Worm (Caenorhabditis elegans) whole organism, young adult: Measurements from ENCODE around the gene ipla-6.

ENCODE experiments used
- B0019.2 ChIP-seq: fragments of 200-800 bp; sonication (Bioruptor generic); conservative IDR thresholded peaks from 2 replicates; pipeline ENCODE4 v1.3.6; 2022; ENCODE audit warnings: missing genetic modification reagents, missing genetic modification characterization, missing compliant biosample characterization
- B0035.1 ChIP-seq: sonication (generic microtip); optimal IDR thresholded peaks from 2 replicates; lab custom pipeline; 2016; ENCODE audit warnings: missing genetic modification characterization, mild to moderate bottlenecking, missing compliant biosample characterization, missing genotype, missing genetic modification reagents
- B0261.1 ChIP-seq: sonication (generic microtip); optimal IDR thresholded peaks from 2 replicates; lab custom pipeline; 2016; ENCODE audit warnings: mild to moderate bottlenecking, missing genetic modification characterization, moderate library complexity, missing compliant biosample characterization
- B0336.3 ChIP-seq: fragments of 200-800 bp; sonication (Bioruptor generic); IDR thresholded peaks from 2 replicates; pipeline ENCODE4 v1.3.6; 2022; ENCODE audit warnings: missing genetic modification characterization, missing compliant biosample characterization
- C06A6.2 ChIP-seq: fragments of 200-800 bp; sonication (Bioruptor generic); conservative IDR thresholded peaks from 2 replicates; pipeline ENCODE4 v1.3.6; 2022; ENCODE audit warnings: missing genetic modification characterization, missing compliant biosample characterization
- F39B2.1 ChIP-seq: fragments of 200-800 bp; sonication (Bioruptor generic); IDR thresholded peaks from 2 replicates; pipeline ENCODE4 v1.3.6; 2022; ENCODE audit warnings: missing genetic modification reagents, missing genetic modification characterization, missing compliant biosample characterization
- T07F8.4 ChIP-seq: sonication (generic microtip); optimal IDR thresholded peaks from 2 replicates; lab custom pipeline; 2016; ENCODE audit warnings: mild to moderate bottlenecking, missing genetic modification characterization, moderate library complexity, missing compliant biosample characterization
- T26A5.8 ChIP-seq: sonication (generic microtip); optimal IDR thresholded peaks from 2 replicates; lab custom pipeline; 2016; ENCODE audit warnings: missing genetic modification characterization, missing compliant biosample characterization
- Y53F4B.3 ChIP-seq: fragments of 200-800 bp; sonication (Bioruptor generic); IDR thresholded peaks from 2 replicates; pipeline ENCODE4 v1.3.6; 2022; ENCODE audit warnings: missing genetic modification reagents, missing genetic modification characterization, missing compliant biosample characterization
- Y95B8A.8 ChIP-seq: fragments of 200-800 bp; sonication (Bioruptor generic); IDR thresholded peaks from 2 replicates; pipeline ENCODE4 v1.3.6; 2022; ENCODE audit warnings: missing genetic modification reagents, missing genetic modification characterization, missing compliant biosample characterization
- ZK185.1 ChIP-seq: sonication (generic microtip); optimal IDR thresholded peaks from 2 replicates; lab custom pipeline; 2016; ENCODE audit warnings: mild to moderate bottlenecking, missing genetic modification characterization, missing compliant biosample characterization; ENCODE audit not compliant: poor library complexity, severe bottlenecking
- aptf-2 ChIP-seq: fragments of 200-800 bp; sonication (Bioruptor generic); conservative IDR thresholded peaks from 2 replicates; pipeline ENCODE4 v1.3.6; 2022; ENCODE audit warnings: missing genetic modification reagents, missing genetic modification characterization, missing compliant biosample characterization
- attf-3 ChIP-seq: fragments of 200-800 bp; sonication (Bioruptor generic); conservative IDR thresholded peaks from 2 replicates; pipeline ENCODE4 v1.3.6; 2022; ENCODE audit warnings: missing genetic modification reagents, missing genetic modification characterization, missing compliant biosample characterization
- attf-6 ChIP-seq: fragments of 200-800 bp; sonication (Bioruptor generic); IDR thresholded peaks from 2 replicates; pipeline ENCODE4 v1.3.6; 2022; ENCODE audit warnings: missing genetic modification reagents, missing genetic modification characterization, missing compliant biosample characterization
- bed-2 ChIP-seq: fragments of 200-800 bp; sonication (Bioruptor generic); IDR thresholded peaks from 2 replicates; pipeline ENCODE4 v1.3.6; 2022; ENCODE audit warnings: missing genetic modification reagents, missing genetic modification characterization, missing compliant biosample characterization
- ccch-3 ChIP-seq: fragments of 200-800 bp; sonication (Bioruptor generic); optimal IDR thresholded peaks from 2 replicates; lab custom pipeline; 2018; ENCODE audit warnings: mild to moderate bottlenecking, missing genetic modification characterization, missing compliant biosample characterization
- ceh-58 ChIP-seq: fragments of 200-800 bp; sonication (Bioruptor generic); IDR thresholded peaks from 2 replicates; pipeline ENCODE4 v1.3.6; 2022; ENCODE audit warnings: missing genetic modification characterization, missing compliant biosample characterization
- die-1 ChIP-seq: sonication (generic microtip); optimal IDR thresholded peaks from 2 replicates; lab custom pipeline; 2016; ENCODE audit warnings: missing genotype, mild to moderate bottlenecking, missing genetic modification characterization, missing compliant biosample characterization
- efl-1 ChIP-seq: fragments of 150-350 bp; optimal IDR thresholded peaks from 2 replicates; lab custom pipeline; 2014; ENCODE audit warnings: missing biosample characterization, missing genetic modification reagents, missing genetic modification characterization
- ekl-4 ChIP-seq: fragments of 200-800 bp; sonication (Bioruptor generic); IDR thresholded peaks from 2 replicates; pipeline ENCODE4 v1.3.6; 2022; ENCODE audit warnings: missing genetic modification reagents, missing genetic modification characterization, missing compliant biosample characterization
- fkh-3 ChIP-seq: sonication (generic microtip); optimal IDR thresholded peaks from 2 replicates; lab custom pipeline; 2016; ENCODE audit warnings: mild to moderate bottlenecking, missing genetic modification characterization, missing compliant biosample characterization
- gei-17 ChIP-seq: fragments of 200-800 bp; sonication (Bioruptor generic); optimal IDR thresholded peaks from 2 replicates; lab custom pipeline; 2018; ENCODE audit warnings: mild to moderate bottlenecking, missing genetic modification characterization, missing compliant biosample characterization
- hlh-12 ChIP-seq: sonication (generic microtip); optimal IDR thresholded peaks from 2 replicates; lab custom pipeline; 2016; ENCODE audit warnings: missing genetic modification characterization, missing compliant biosample characterization
- hmg-1.2 ChIP-seq: fragments of 200-800 bp; sonication (Bioruptor generic); IDR thresholded peaks from 2 replicates; pipeline ENCODE4 v1.3.6; 2022; ENCODE audit warnings: missing genetic modification reagents, missing genetic modification characterization, missing compliant biosample characterization
- hmg-20 ChIP-seq: fragments of 200-800 bp; sonication (Bioruptor generic); IDR thresholded peaks from 2 replicates; pipeline ENCODE4 v1.3.6; 2022; ENCODE audit warnings: missing genetic modification reagents, missing genetic modification characterization, missing compliant biosample characterization
- let-607 ChIP-seq, 2 experiments: fragments of 200-800 bp in 1 of 2; sonication (Bioruptor generic) in 1 of 2; sonication (generic microtip) in 1 of 2; optimal IDR thresholded peaks; 2 replicates each; lab custom pipeline; 2016 to 2018; ENCODE audit warnings: mild to moderate bottlenecking in 2 of 2, missing compliant biosample characterization in 2 of 2, missing genetic modification characterization in 2 of 2, moderate library complexity in 2 of 2, missing genotype in 1 of 2
- lin-35 ChIP-seq, 3 experiments: fragments of 150-350 bp in 2 of 3; sonication (generic microtip) in 1 of 3; optimal IDR thresholded peaks; 2 replicates each; lab custom pipeline; 2014 to 2018; ENCODE audit warnings: missing biosample characterization in 3 of 3, missing genetic modification characterization in 3 of 3, missing genetic modification reagents in 3 of 3
- lir-1 ChIP-seq: fragments of 200-800 bp; sonication (Bioruptor generic); conservative IDR thresholded peaks from 2 replicates; pipeline ENCODE4 v1.3.6; 2022; ENCODE audit warnings: missing genetic modification reagents, missing genetic modification characterization, missing compliant biosample characterization
- lsl-1 ChIP-seq: fragments of 200-800 bp; sonication (Bioruptor generic); optimal IDR thresholded peaks from 2 replicates; lab custom pipeline; 2018; ENCODE audit warnings: mild to moderate bottlenecking, missing genetic modification characterization, moderate library complexity, missing compliant biosample characterization
- madf-3 ChIP-seq: fragments of 200-800 bp; sonication (Bioruptor generic); IDR thresholded peaks from 2 replicates; pipeline ENCODE4 v1.3.6; 2022; ENCODE audit warnings: missing genetic modification reagents, missing genetic modification characterization, missing compliant biosample characterization
- mes-4 ChIP-seq: sonication (generic microtip); optimal IDR thresholded peaks from 2 replicates; lab custom pipeline; 2016; ENCODE audit warnings: missing genotype, missing genetic modification characterization, missing compliant biosample characterization
- mxl-1 ChIP-seq: sonication (generic microtip); optimal IDR thresholded peaks from 2 replicates; lab custom pipeline; 2016; ENCODE audit warnings: missing genetic modification characterization, missing compliant biosample characterization
- nfya-1 ChIP-seq: sonication (generic microtip); optimal IDR thresholded peaks from 2 replicates; lab custom pipeline; 2017; ENCODE audit warnings: antibody characterized with exemption, missing compliant biosample characterization, missing genetic modification characterization, borderline replicate concordance; ENCODE audit not compliant: insufficient read depth
- nhr-120 ChIP-seq: fragments of 200-800 bp; sonication (Bioruptor generic); IDR thresholded peaks from 2 replicates; pipeline ENCODE4 v1.3.6; 2022; ENCODE audit warnings: missing genetic modification characterization, missing compliant biosample characterization
- nhr-179 ChIP-seq: sonication (generic microtip); optimal IDR thresholded peaks from 2 replicates; lab custom pipeline; 2016; ENCODE audit warnings: mild to moderate bottlenecking, missing genetic modification characterization, missing compliant biosample characterization
- nhr-80 ChIP-seq: sonication (generic microtip); optimal IDR thresholded peaks from 2 replicates; lab custom pipeline; 2016; ENCODE audit warnings: missing genetic modification characterization, missing compliant biosample characterization
- nhr-90 ChIP-seq: sonication (generic microtip); optimal IDR thresholded peaks from 2 replicates; lab custom pipeline; 2016; ENCODE audit warnings: missing genotype, mild to moderate bottlenecking, missing genetic modification characterization, missing compliant biosample characterization
- rpc-1 ChIP-seq, 2 experiments: fragments of 150-350 bp in 1 of 2; sonication (generic microtip) in 1 of 2; optimal IDR thresholded peaks; 2 replicates each; lab custom pipeline; 2014 to 2018; ENCODE audit warnings: missing biosample characterization in 1 of 2, missing genetic modification characterization in 1 of 2, missing genetic modification reagents in 1 of 2, missing genotype in 1 of 2
- sdz-38 ChIP-seq: sonication (generic microtip); optimal IDR thresholded peaks from 2 replicates; lab custom pipeline; 2016; ENCODE audit warnings: missing genotype, missing genetic modification characterization, missing compliant biosample characterization
- snpc-4 ChIP-seq, 5 experiments: fragments of 150-350 bp in 1 of 5; sonication (generic microtip) in 4 of 5; optimal IDR thresholded peaks; 2 replicates each; lab custom pipeline; 2014 to 2018; ENCODE audit warnings: missing genetic modification characterization in 5 of 5, missing biosample characterization in 3 of 5, antibody characterized with exemption in 2 of 5, mild to moderate bottlenecking in 2 of 5, missing compliant biosample characterization in 2 of 5, missing genotype in 2 of 5, moderate library complexity in 2 of 5, missing genetic modification reagents in 1 of 5
- sptf-2 ChIP-seq: fragments of 200-800 bp; sonication (Bioruptor generic); optimal IDR thresholded peaks from 2 replicates; lab custom pipeline; 2018; ENCODE audit warnings: mild to moderate bottlenecking, missing genetic modification characterization, missing compliant biosample characterization
- tbp1 ChIP-seq: fragments of 200-800 bp; sonication (Bioruptor generic); optimal IDR thresholded peaks from 2 replicates; lab custom pipeline; 2018; ENCODE audit warnings: mild to moderate bottlenecking, missing genetic modification characterization, missing compliant biosample characterization
- tlf-1 ChIP-seq: fragments of 200-800 bp; sonication (Bioruptor generic); optimal IDR thresholded peaks from 2 replicates; lab custom pipeline; 2018; ENCODE audit warnings: mild to moderate bottlenecking, missing genetic modification characterization, missing compliant biosample characterization
- unc-130 ChIP-seq: sonication (generic microtip); optimal IDR thresholded peaks from 2 replicates; lab custom pipeline; 2016; ENCODE audit warnings: missing genetic modification reagents, missing genetic modification characterization, missing compliant biosample characterization
- zfh-2 ChIP-seq: fragments of 200-800 bp; sonication (Bioruptor generic); conservative IDR thresholded peaks from 2 replicates; pipeline ENCODE4 v1.3.6; 2022; ENCODE audit warnings: missing genetic modification reagents, missing genetic modification characterization, missing compliant biosample characterization
- ztf-18 ChIP-seq: sonication (generic microtip); optimal IDR thresholded peaks from 2 replicates; lab custom pipeline; 2016; ENCODE audit warnings: missing genotype, mild to moderate bottlenecking, missing genetic modification characterization, missing compliant biosample characterization
- ztf-26 ChIP-seq: sonication (generic microtip); optimal IDR thresholded peaks from 2 replicates; lab custom pipeline; 2017; ENCODE audit warnings: missing genetic modification characterization, missing compliant biosample characterization
- ztf-28 ChIP-seq: fragments of 200-800 bp; sonication (Bioruptor generic); IDR thresholded peaks from 2 replicates; pipeline ENCODE4 v1.3.6; 2022; ENCODE audit warnings: missing genetic modification reagents, missing genetic modification characterization, missing compliant biosample characterization

The ipla-6 gene

DNA sequence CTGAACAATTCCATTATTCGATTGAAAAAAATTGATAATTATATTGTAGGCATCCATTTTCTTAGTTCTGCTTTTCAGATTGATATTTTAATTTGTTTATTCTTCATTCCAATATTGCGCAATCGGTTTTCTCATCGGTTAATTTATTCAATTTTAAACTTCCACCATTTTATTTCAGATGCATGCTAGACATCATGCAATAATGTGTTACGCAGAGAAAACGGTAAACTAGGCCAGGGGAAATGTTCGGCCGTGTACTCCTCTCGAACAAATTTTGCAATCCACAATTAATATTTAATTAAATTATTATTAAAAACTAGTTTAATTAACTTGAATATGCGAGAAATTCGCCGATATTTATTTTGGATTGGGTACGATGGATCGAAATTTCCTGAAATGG lies 15.8 kb upstream of the ipla-6 start, which contains the start of gene Y73B6BL.29 (continued):
- TF ChIP-seq ceh-58 (GFP tag; lab: Robert Waterston, UW): no peak
- peak; percentile 58; the same call in 1 of the 2 replicates for TF ChIP-seq F39B2.1 (GFP tag; lab: Robert Waterston, UW)
- TF ChIP-seq attf-6 (GFP tag; lab: Robert Waterston, UW): peak; percentile 65
- peak; percentile 92 for TF ChIP-seq hmg-1.2 (GFP tag; lab: Robert Waterston, UW)
- no peak for TF ChIP-seq fkh-3 (tag; lab: Kevin White, UChicago)
- TF ChIP-seq snpc-4 (GFP tag; optimal IDR thresholded peaks at IDR 0.05; lab: Kevin White, UChicago): peak; percentile 74
- peak; percentile 54 to 87 (median 78) for TF ChIP-seq snpc-4 (tag; optimal IDR thresholded peaks at IDR 0.05; lab: Kevin White, UChicago)
- peak; percentile 53 for TF ChIP-seq attf-3
- peak; percentile 58 for TF ChIP-seq ccch-3
- TF ChIP-seq ekl-4 (GFP tag; lab: Robert Waterston, UW): peak; percentile 85
- no peak for TF ChIP-seq Y53F4B.3 (GFP tag; lab: Robert Waterston, UW)
- peak; percentile 7 for TF ChIP-seq gei-17 (GFP tag; lab: Kevin White, UChicago)
- no peak for TF ChIP-seq mes-4 (tag; lab: Kevin White, UChicago)
- no peak for TF ChIP-seq nhr-80 (tag; lab: Kevin White, UChicago)
- TF ChIP-seq unc-130 (GFP tag; lab: Kevin White, UChicago): peak; percentile 95
- no peak for TF ChIP-seq zfh-2 (GFP tag; lab: Robert Waterston, UW)
- TF ChIP-seq nhr-120: no peak
- peak in 2 of 3 experiments; percentile 69 to 95 for TF ChIP-seq lin-35 (GFP tag; optimal IDR thresholded peaks at IDR 0.05; lab: Kevin White, UChicago)
- TF ChIP-seq lsl-1 (GFP tag; lab: Kevin White, UChicago): peak; percentile 55
- no peak for TF ChIP-seq mxl-1
- TF ChIP-seq nhr-179 (tag; lab: Kevin White, UChicago): no peak
- TF ChIP-seq C06A6.2 (GFP tag; lab: Robert Waterston, UW): no peak
- TF ChIP-seq let-607 (tag; optimal IDR thresholded peaks at IDR 0.05; lab: Kevin White, UChicago): peak; percentile 23 to 80
- TF ChIP-seq Y95B8A.8 (GFP tag; lab: Robert Waterston, UW): no peak
- TF ChIP-seq hlh-12 (tag; lab: Kevin White, UChicago): no peak
- TF ChIP-seq madf-3 (GFP tag; lab: Robert Waterston, UW): peak; percentile 82
- peak; percentile 74 for TF ChIP-seq efl-1 (GFP tag; lab: Kevin White, UChicago)
- TF ChIP-seq B0019.2: 0 out of 2 replicates have a peak, but pooled peaks have one; percentile 26
- peak; percentile 70 for TF ChIP-seq tbp1 (GFP tag; lab: Kevin White, UChicago)
- no peak for TF ChIP-seq T26A5.8 (tag; lab: Kevin White, UChicago)
- TF ChIP-seq hmg-20 (GFP tag; lab: Robert Waterston, UW): peak; percentile 80
- no peak for TF ChIP-seq sdz-38 (tag; lab: Kevin White, UChicago)
- TF ChIP-seq B0035.1 (tag; lab: Kevin White, UChicago): peak; percentile 78
- peak; percentile 88 for TF ChIP-seq bed-2 (GFP tag; lab: Robert Waterston, UW)
- TF ChIP-seq ZK185.1 (tag; lab: Kevin White, UChicago): peak; percentile 97
- no peak for TF ChIP-seq sptf-2 (GFP tag; lab: Kevin White, UChicago)
- no peak for TF ChIP-seq rpc-1 (optimal IDR thresholded peaks at IDR 0.05; lab: Kevin White, UChicago)
- no peak for TF ChIP-seq rpc-1 (tag; optimal IDR thresholded peaks at IDR 0.05; lab: Kevin White, UChicago)
- TF ChIP-seq lir-1 (GFP tag; lab: Robert Waterston, UW): peak; percentile 90
- 0 out of 2 replicates have a peak, but pooled peaks have one; percentile 71 for TF ChIP-seq ztf-28 (GFP tag; lab: Robert Waterston, UW)
- TF ChIP-seq nfya-1: no peak
- no peak for TF ChIP-seq T07F8.4 (tag; lab: Kevin White, UChicago)
- TF ChIP-seq aptf-2: peak; percentile 72
- 0 out of 2 replicates have a peak, but pooled peaks have one; percentile 35 for TF ChIP-seq B0336.3
- no peak for TF ChIP-seq die-1
- peak; percentile 12 for TF ChIP-seq B0261.1 (tag; lab: Kevin White, UChicago)
- no peak for TF ChIP-seq nhr-90 (tag; lab: Kevin White, UChicago)
- TF ChIP-seq ztf-18 (tag; lab: Kevin White, UChicago): peak; percentile 49
- peak; percentile 69 for TF ChIP-seq tlf-1 (GFP tag; lab: Kevin White, UChicago)
- TF ChIP-seq ztf-26 (tag; lab: Kevin White, UChicago): peak; percentile 1
